Worm (Caenorhabditis elegans) whole organism, young adult: ENCODE data around the gene snt-1.

ENCODE experiments used
- B0019.2 ChIP-seq: fragments of 200-800 bp; sonication (Bioruptor generic); conservative IDR thresholded peaks from 2 replicates; pipeline ENCODE4 v1.3.6; 2022; ENCODE audit warnings: missing genetic modification reagents, missing genetic modification characterization, missing compliant biosample characterization
- F52B5.7 ChIP-seq: sonication (generic microtip); optimal IDR thresholded peaks from 2 replicates; lab custom pipeline; 2016; ENCODE audit warnings: mild to moderate bottlenecking, missing genetic modification characterization, missing compliant biosample characterization
- K11D2.4 ChIP-seq: fragments of 200-800 bp; sonication (Bioruptor generic); IDR thresholded peaks from 2 replicates; pipeline ENCODE4 v1.3.6; 2022; ENCODE audit warnings: missing genetic modification reagents, missing genetic modification characterization, missing compliant biosample characterization
- Y79H2A.3 ChIP-seq: fragments of 200-800 bp; sonication (Bioruptor generic); conservative IDR thresholded peaks from 2 replicates; pipeline ENCODE4 v1.3.6; 2022; ENCODE audit warnings: missing genetic modification reagents, missing genetic modification characterization, missing compliant biosample characterization
- ets-4 ChIP-seq: fragments of 200-800 bp; sonication (Bioruptor generic); optimal IDR thresholded peaks from 2 replicates; lab custom pipeline; 2018; ENCODE audit warnings: mild to moderate bottlenecking, missing genetic modification characterization, missing compliant biosample characterization
- lin-40 ChIP-seq: sonication (generic microtip); optimal IDR thresholded peaks from 2 replicates; lab custom pipeline; 2016; ENCODE audit warnings: missing genetic modification characterization, mild to moderate bottlenecking, missing compliant biosample characterization, missing genotype, missing genetic modification reagents

- TF ChIP-seq F52B5.7 (tag; lab: Kevin White, UChicago) (no peak), ets-4 (GFP tag; lab: Kevin White, UChicago) (no peak), lin-40 (tag; lab: Kevin White, UChicago) (no peak), K11D2.4 (GFP tag; lab: Robert Waterston, UW) (no peak), Y79H2A.3 (GFP tag; lab: Robert Waterston, UW) (no peak), B0019.2 (GFP tag; lab: Robert Waterston, UW) (no peak)
Observed at ce11 chrII:6807162-6807561, 3.6 kb upstream of the snt-1 start, which contains the start of gene F31E8.5.
